Fruit fly (Drosophila melanogaster) whole organism, embryonic: Measurements from ENCODE around the gene Rpp14b.

ENCODE experiments used
- Ada2b ChIP-seq: fragments of 200-800 bp; sonication (Bioruptor generic); IDR thresholded peaks from 2 replicates; pipeline ENCODE4 v1.3.6; 2022; ENCODE audit warnings: missing biosample characterization, missing genetic modification characterization
- B-H1 ChIP-seq: fragments of 200-800 bp; sonication (Bioruptor generic); IDR thresholded peaks from 3 replicates; pipeline ENCODE4 v1.3.6; 2022; ENCODE audit warnings: missing biosample characterization, missing genetic modification characterization
- Bdp1 ChIP-seq: fragments of 200-800 bp; sonication (Bioruptor generic); optimal IDR thresholded peaks from 3 replicates; lab custom pipeline; 2016; ENCODE audit warnings: missing biosample characterization, missing genetic modification characterization
- CG10654 ChIP-seq: fragments of 200-800 bp; sonication (Bioruptor generic); optimal IDR thresholded peaks from 2 replicates; lab custom pipeline; 2016; ENCODE audit warnings: missing biosample characterization, missing genetic modification characterization
- CG10959 ChIP-seq: fragments of 200-800 bp; sonication (Bioruptor generic); IDR thresholded peaks from 2 replicates; pipeline ENCODE4 v1.3.6; 2022; ENCODE audit warnings: missing biosample characterization, missing genetic modification characterization
- CG11085 ChIP-seq: fragments of 200-800 bp; sonication (Bioruptor generic); IDR thresholded peaks from 2 replicates; pipeline ENCODE4 v1.3.6; 2022; ENCODE audit warnings: missing biosample characterization, missing genetic modification characterization
- CG11504 ChIP-seq: fragments of 200-800 bp; sonication (Bioruptor generic); optimal IDR thresholded peaks from 3 replicates; lab custom pipeline; 2019; ENCODE audit warnings: missing biosample characterization, mild to moderate bottlenecking, missing genetic modification characterization, moderate library complexity
- CG12769 ChIP-seq: fragments of 200-800 bp; sonication (Bioruptor generic); optimal IDR thresholded peaks from 2 replicates; lab custom pipeline; 2019; ENCODE audit warnings: missing biosample characterization, mild to moderate bottlenecking, missing genetic modification characterization, moderate library complexity
- CG12942 ChIP-seq: fragments of 200-800 bp; sonication (Bioruptor generic); optimal IDR thresholded peaks from 3 replicates; lab custom pipeline; 2016; ENCODE audit warnings: missing biosample characterization, missing genetic modification characterization
- CG13296 ChIP-seq: fragments of 200-800 bp; sonication (Bioruptor generic); optimal IDR thresholded peaks from 3 replicates; lab custom pipeline; 2018; ENCODE audit warnings: missing biosample characterization, mild to moderate bottlenecking, missing genetic modification characterization
- CG13894 ChIP-seq: fragments of 200-800 bp; sonication (Bioruptor generic); optimal IDR thresholded peaks from 3 replicates; lab custom pipeline; 2018; ENCODE audit warnings: missing biosample characterization, mild to moderate bottlenecking, missing genetic modification characterization, moderate library complexity
- CG1603 ChIP-seq: fragments of 200-800 bp; sonication (Bioruptor generic); optimal IDR thresholded peaks from 2 replicates; lab custom pipeline; 2019; ENCODE audit warnings: missing biosample characterization, mild to moderate bottlenecking, missing genetic modification characterization, moderate library complexity
- CG17829 ChIP-seq: fragments of 200-800 bp; optimal IDR thresholded peaks from 2 replicates; lab custom pipeline; 2019; ENCODE audit warnings: missing biosample characterization, mild to moderate bottlenecking, missing genetic modification characterization, moderate library complexity
- CG1792 ChIP-seq: fragments of 200-800 bp; sonication (Bioruptor generic); optimal IDR thresholded peaks from 2 replicates; lab custom pipeline; 2016; ENCODE audit warnings: missing biosample characterization, missing genetic modification characterization
- CG2199 ChIP-seq: fragments of 200-800 bp; sonication (Bioruptor generic); IDR thresholded peaks from 3 replicates; pipeline ENCODE4 v1.3.6; 2022; ENCODE audit warnings: missing biosample characterization, missing genetic modification characterization
- CG32767 ChIP-seq: fragments of 200-800 bp; sonication (Bioruptor generic); IDR thresholded peaks from 2 replicates; pipeline ENCODE4 v1.3.6; 2022; ENCODE audit warnings: missing biosample characterization, missing genetic modification characterization
- CG4854 ChIP-seq: fragments of 200-800 bp; sonication (Bioruptor generic); optimal IDR thresholded peaks from 2 replicates; lab custom pipeline; 2016; ENCODE audit warnings: missing biosample characterization, missing genetic modification characterization, inconsistent platforms
- CG6689 ChIP-seq: fragments of 200-800 bp; sonication (Bioruptor generic); IDR thresholded peaks from 2 replicates; pipeline ENCODE4 v1.3.6; 2022; ENCODE audit warnings: missing biosample characterization, missing genetic modification characterization
- CG6765 ChIP-seq: fragments of 200-800 bp; sonication (Bioruptor generic); optimal IDR thresholded peaks from 3 replicates; lab custom pipeline; 2017; ENCODE audit warnings: missing biosample characterization, mild to moderate bottlenecking, missing genetic modification characterization
- CG6854 ChIP-seq: fragments of 200-800 bp; sonication (Bioruptor generic); optimal IDR thresholded peaks from 3 replicates; lab custom pipeline; 2017; ENCODE audit warnings: missing biosample characterization, mild to moderate bottlenecking, missing genetic modification characterization
- CG8765 ChIP-seq: fragments of 200-800 bp; sonication (Bioruptor generic); IDR thresholded peaks from 2 replicates; pipeline ENCODE4 v1.3.6; 2022; ENCODE audit warnings: missing biosample characterization, missing genetic modification characterization
- CG9797 ChIP-seq: fragments of 200-800 bp; sonication (Bioruptor generic); optimal IDR thresholded peaks from 3 replicates; lab custom pipeline; 2018; ENCODE audit warnings: missing biosample characterization, mild to moderate bottlenecking, missing genetic modification characterization
- CHES-1-like ChIP-seq: fragments of 200-800 bp; sonication (Bioruptor generic); optimal IDR thresholded peaks from 2 replicates; lab custom pipeline; 2016; ENCODE audit warnings: missing biosample characterization, missing genetic modification characterization
- HmgD ChIP-seq: fragments of 200-800 bp; sonication (Bioruptor generic); optimal IDR thresholded peaks from 3 replicates; lab custom pipeline; 2016; ENCODE audit warnings: missing biosample characterization, missing genetic modification characterization
- Mes4 ChIP-seq: fragments of 200-800 bp; sonication (Bioruptor generic); optimal IDR thresholded peaks from 2 replicates; lab custom pipeline; 2016; ENCODE audit warnings: missing biosample characterization, missing genetic modification characterization
- NC2β ChIP-seq: fragments of 200-800 bp; sonication (Bioruptor generic); optimal IDR thresholded peaks from 2 replicates; lab custom pipeline; 2016; ENCODE audit warnings: missing biosample characterization, missing genetic modification characterization
- Sox100B ChIP-seq: fragments of 200-800 bp; sonication (Bioruptor generic); optimal IDR thresholded peaks from 3 replicates; lab custom pipeline; 2018; ENCODE audit warnings: missing biosample characterization, mild to moderate bottlenecking, missing genetic modification characterization
- Taf1 ChIP-seq: fragments of 200-800 bp; sonication (Bioruptor generic); IDR thresholded peaks from 2 replicates; pipeline ENCODE4 v1.3.6; 2022; ENCODE audit warnings: missing biosample characterization, missing genetic modification characterization
- ab ChIP-seq: fragments of 200-800 bp; sonication (Bioruptor generic); optimal IDR thresholded peaks from 2 replicates; lab custom pipeline; 2016; ENCODE audit warnings: missing biosample characterization, missing genetic modification characterization
- ap ChIP-seq: fragments of 200-800 bp; sonication (Bioruptor generic); IDR thresholded peaks from 2 replicates; pipeline ENCODE4 v1.3.6; 2022; ENCODE audit warnings: missing biosample characterization, missing genetic modification characterization
- ara ChIP-seq: fragments of 200-800 bp; sonication (Bioruptor generic); IDR thresholded peaks from 2 replicates; pipeline ENCODE4 v1.3.6; 2022; ENCODE audit warnings: missing biosample characterization, missing genetic modification characterization
- bsh ChIP-seq, 2 experiments: fragments of 200-800 bp; sonication (Bioruptor generic); optimal IDR thresholded peaks; 2 replicates each; lab custom pipeline; 2017 to 2018; ENCODE audit warnings: mild to moderate bottlenecking in 2 of 2, missing biosample characterization in 2 of 2, missing genetic modification characterization in 2 of 2, moderate library complexity in 1 of 2
- btn ChIP-seq: fragments of 200-800 bp; sonication (Bioruptor generic); optimal IDR thresholded peaks from 2 replicates; lab custom pipeline; 2016; ENCODE audit warnings: missing biosample characterization, missing genetic modification characterization
- dm ChIP-seq: fragments of 200-800 bp; sonication (Bioruptor generic); optimal IDR thresholded peaks from 3 replicates; lab custom pipeline; 2016; ENCODE audit warnings: missing biosample characterization, missing genetic modification characterization
- gce ChIP-seq: fragments of 200-800 bp; sonication (Bioruptor generic); IDR thresholded peaks from 3 replicates; pipeline ENCODE4 v1.3.6; 2022; ENCODE audit warnings: missing biosample characterization, missing genetic modification characterization
- grn ChIP-seq: fragments of 200-800 bp; sonication (Bioruptor generic); optimal IDR thresholded peaks from 3 replicates; lab custom pipeline; 2017; ENCODE audit warnings: missing biosample characterization, missing genetic modification characterization
- hth ChIP-seq: fragments of >200 bp; optimal IDR thresholded peaks from 2 replicates; lab custom pipeline; 2017; ENCODE audit warnings: inconsistent platforms
- kah ChIP-seq: fragments of 200-800 bp; sonication (Bioruptor generic); optimal IDR thresholded peaks from 2 replicates; lab custom pipeline; 2018; ENCODE audit warnings: missing biosample characterization, mild to moderate bottlenecking, missing genetic modification characterization
- nau ChIP-seq: fragments of 200-800 bp; sonication (Bioruptor generic); optimal IDR thresholded peaks from 3 replicates; lab custom pipeline; 2017; ENCODE audit warnings: missing biosample characterization, mild to moderate bottlenecking, missing genetic modification characterization, missing genetic modification reagents
- nerfin-2 ChIP-seq: fragments of 200-800 bp; sonication (Bioruptor generic); IDR thresholded peaks from 2 replicates; pipeline ENCODE4 v1.3.6; 2022; ENCODE audit warnings: missing biosample characterization, missing genetic modification characterization; ENCODE audit not compliant: partially characterized antibody
- run ChIP-seq: fragments of 200-800 bp; sonication (Bioruptor generic); optimal IDR thresholded peaks from 3 replicates; lab custom pipeline; 2018; ENCODE audit warnings: missing biosample characterization, mild to moderate bottlenecking, missing genetic modification characterization
- slou ChIP-seq: fragments of 200-800 bp; sonication (Bioruptor generic); optimal IDR thresholded peaks from 3 replicates; lab custom pipeline; 2016; ENCODE audit warnings: missing biosample characterization, missing genetic modification characterization
- sr ChIP-seq: fragments of 200-800 bp; sonication (Bioruptor generic); IDR thresholded peaks from 3 replicates; pipeline ENCODE4 v1.3.6; 2022; ENCODE audit warnings: missing biosample characterization, missing genetic modification characterization
- ssp ChIP-seq: fragments of 200-800 bp; sonication (Bioruptor generic); IDR thresholded peaks from 2 replicates; pipeline ENCODE4 v1.3.6; 2022; ENCODE audit warnings: missing biosample characterization, missing genetic modification characterization
- stc ChIP-seq: fragments of 200-800 bp; sonication (Bioruptor generic); IDR thresholded peaks from 2 replicates; pipeline ENCODE4 v1.3.6; 2022; ENCODE audit warnings: missing biosample characterization, missing genetic modification characterization
- tgo ChIP-seq: fragments of 200-800 bp; sonication (Bioruptor generic); IDR thresholded peaks from 3 replicates; pipeline ENCODE4 v1.3.6; 2022; ENCODE audit warnings: missing biosample characterization, missing genetic modification characterization
- toy ChIP-seq: fragments of 200-800 bp; sonication (Bioruptor generic); IDR thresholded peaks from 2 replicates; pipeline ENCODE4 v1.3.6; 2022; ENCODE audit warnings: missing biosample characterization, missing genetic modification characterization
- vvl ChIP-seq: fragments of 200-800 bp; sonication (Bioruptor generic); IDR thresholded peaks from 2 replicates; pipeline ENCODE4 v1.3.6; 2022; ENCODE audit warnings: missing biosample characterization, missing genetic modification characterization
- zen2 ChIP-seq: fragments of 200-800 bp; sonication (Bioruptor generic); IDR thresholded peaks from 3 replicates; pipeline ENCODE4 v1.3.6; 2022; ENCODE audit warnings: missing biosample characterization, missing genetic modification characterization; ENCODE audit not compliant: partially characterized antibody

The Rpp14b gene

DNA sequence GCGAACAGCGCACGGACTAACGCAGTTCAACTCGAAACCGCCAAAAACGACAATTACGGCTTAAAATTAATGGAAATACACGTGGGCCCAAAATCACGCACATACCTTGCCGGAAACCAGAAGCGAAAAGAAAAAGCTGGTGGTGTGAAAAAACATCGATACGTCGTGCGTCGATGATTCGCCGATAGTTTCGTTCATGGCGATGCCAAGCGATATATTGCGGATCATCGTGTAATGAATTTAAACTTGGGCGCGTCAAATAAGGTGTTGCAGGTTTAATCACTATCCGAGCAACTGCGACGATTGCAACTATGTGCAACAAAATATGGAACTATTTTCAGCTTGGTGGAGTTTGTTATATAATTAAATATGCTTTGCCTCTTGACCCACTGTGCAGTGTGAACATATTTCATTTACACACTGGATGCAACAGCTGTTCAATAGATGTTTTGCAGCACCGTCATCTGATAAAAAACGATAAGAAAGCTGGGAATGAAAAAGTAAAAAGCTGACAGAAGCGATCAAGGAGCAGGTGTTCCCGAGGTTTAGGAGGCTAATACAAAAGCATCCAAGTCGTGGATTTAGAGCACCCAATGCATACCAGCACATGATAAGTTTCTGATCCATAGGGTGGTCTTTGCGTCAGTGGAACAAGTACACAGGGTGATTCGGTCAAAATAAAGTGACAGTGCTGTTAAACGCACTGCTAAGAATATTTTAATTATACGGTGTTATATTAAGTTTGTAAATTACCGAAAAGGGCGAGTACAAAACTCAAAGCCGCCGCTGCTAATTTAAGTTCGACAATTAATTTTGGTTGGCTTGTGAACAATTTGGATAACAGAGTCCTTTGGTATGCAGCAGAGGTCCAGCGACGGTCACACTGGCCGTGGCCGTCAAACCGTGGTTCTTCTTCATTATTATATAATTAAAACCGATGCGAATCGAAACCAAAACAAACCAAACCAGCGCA lies 9.4 kb upstream of the Rpp14b start, which contains the start of the genes RpL32 and CG7943 (continued):
- TF ChIP-seq CG1603 (tag; lab: Kevin White, UChicago) (peak; percentile 96), CG1792 (GFP tag; lab: Kevin White, UChicago) (peak; percentile 91), hth (lab: Kevin White, UChicago) (no peak), ssp (GFP tag; lab: Robert Waterston, UW) (peak; percentile 91), gce (GFP tag; lab: Robert Waterston, UW) (peak; percentile 79), Taf1 (GFP tag; lab: Robert Waterston, UW) (peak; percentile 92), CHES-1-like (peak; percentile 91), CG12769 (tag; lab: Kevin White, UChicago) (peak; percentile 82), NC2β (peak; percentile 98), CG10959 (GFP tag; lab: Robert Waterston, UW) (peak; percentile 91), grn (GFP tag; lab: Kevin White, UChicago) (peak; percentile 80), ap (GFP tag; lab: Robert Waterston, UW) (peak; percentile 92), HmgD (peak; percentile 90), CG11504 (peak; percentile 90), CG9797 (peak; percentile 79), Mes4 (GFP tag; lab: Kevin White, UChicago) (peak; percentile 96), toy (GFP tag; lab: Robert Waterston, UW) (peak; percentile 87), Bdp1 (GFP tag; lab: Kevin White, UChicago) (peak; percentile 80), CG13296 (GFP tag; lab: Kevin White, UChicago) (peak; percentile 97), ara (GFP tag; lab: Robert Waterston, UW) (peak; percentile 90), CG12942 (GFP tag; lab: Kevin White, UChicago) (peak; percentile 78), bsh (GFP tag; optimal IDR thresholded peaks at IDR 0.05; lab: Kevin White, UChicago) (peak in 1 of 2 experiments; percentile 84), run (tag; lab: Kevin White, UChicago) (peak; percentile 87), CG13894 (peak; percentile 91), CG2199 (GFP tag; lab: Robert Waterston, UW) (peak; percentile 79; the same call in 2 of the 3 replicates), ab (peak; percentile 79), CG32767 (peak; percentile 85), CG8765 (GFP tag; lab: Robert Waterston, UW) (peak; percentile 95), CG4854 (GFP tag; lab: Kevin White, UChicago) (peak; percentile 92), B-H1 (GFP tag; lab: Robert Waterston, UW) (peak; percentile 90), sr (GFP tag; lab: Robert Waterston, UW) (peak; percentile 89), dm (GFP tag; lab: Kevin White, UChicago) (peak; percentile 97), btn (GFP tag; lab: Kevin White, UChicago) (peak; percentile 74), CG10654 (peak; percentile 95), CG6689 (GFP tag; lab: Robert Waterston, UW) (peak; percentile 92), Ada2b (GFP tag; lab: Robert Waterston, UW) (peak; percentile 94), CG17829 (tag; lab: Kevin White, UChicago) (peak; percentile 93), kah (GFP tag; lab: Kevin White, UChicago) (peak; percentile 72), vvl (GFP tag; lab: Robert Waterston, UW) (peak; percentile 97), nau (peak; percentile 93), tgo (peak; percentile 93), nerfin-2 (peak; percentile 100), CG6854 (GFP tag; lab: Kevin White, UChicago) (peak; percentile 93), CG6765 (peak; percentile 95), CG11085 (GFP tag; lab: Robert Waterston, UW) (peak; percentile 93), stc (GFP tag; lab: Robert Waterston, UW) (peak; percentile 95), slou (GFP tag; lab: Kevin White, UChicago) (peak; percentile 95), Sox100B (GFP tag; lab: Kevin White, UChicago) (peak; percentile 92), zen2 (GFP tag; lab: Robert Waterston, UW) (peak; percentile 100)
